Worm (Caenorhabditis elegans): ENCODE data around the gene rbc-2.
A peak's percentile ranks its signal among the peaks of the same experiment; 100 is the strongest.

DNA sequence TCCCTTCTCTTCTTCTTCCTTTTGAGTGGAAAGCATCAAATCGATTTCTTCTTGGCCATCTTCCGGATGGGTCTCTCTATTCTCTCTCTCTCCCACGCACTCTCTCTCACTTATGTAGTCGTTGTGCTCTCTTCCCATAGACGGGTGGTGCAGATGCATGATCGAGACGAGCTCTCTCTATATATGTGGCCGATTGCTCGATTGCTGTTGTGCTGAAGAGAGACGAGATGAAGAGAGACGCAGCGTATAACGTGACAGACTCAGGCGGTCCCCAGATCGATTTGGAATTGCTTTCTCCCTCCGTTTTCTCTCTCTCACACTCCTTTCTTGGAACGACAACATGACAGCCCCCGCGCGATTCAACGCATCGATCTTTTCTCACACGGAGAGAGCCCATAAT lies 4.2 kb upstream of the rbc-2 start:
- TF ChIP-seq ceh-27 (GFP tag; optimal IDR thresholded peaks at IDR 0.05) (peak; percentile 4), D2030.7 (GFP tag; IDR thresholded peaks at IDR 0.05) (no peak), chd-7 (tag; optimal IDR thresholded peaks at IDR 0.05) (no peak), ztf-6 (GFP tag; IDR thresholded peaks at IDR 0.05) (no peak), madf-8 (GFP tag; conservative IDR thresholded peaks at IDR 0.05) (no peak)
